Worm (Caenorhabditis elegans): Measurements from ENCODE around the gene Y45F10B.13.

Y45F10B.13 gene

ce11 chrIV:13538901-13539300 lies 22.6 kb downstream of the Y45F10B.13 start:
- no peak for TF ChIP-seq fkh-10 (GFP tag; optimal IDR thresholded peaks at IDR 0.05)
- no peak for TF ChIP-seq lin-39 (tag; optimal IDR thresholded peaks at IDR 0.05)
- TF ChIP-seq zip-2 (tag; optimal IDR thresholded peaks at IDR 0.05): no peak
- peak; percentile 84 for TF ChIP-seq snpc-1.2 (GFP tag; IDR thresholded peaks at IDR 0.05)
- no peak for TF ChIP-seq F26F4.8 (GFP tag; conservative IDR thresholded peaks at IDR 0.05)
- TF ChIP-seq lsy-2 (tag; optimal IDR thresholded peaks at IDR 0.05): peak in 1 of 2 experiments; percentile 85
- TF ChIP-seq lin-38 (GFP tag; IDR thresholded peaks at IDR 0.05): 0 out of 2 replicates have a peak, but pooled peaks have one; percentile 10
- no peak for TF ChIP-seq ZK337.2 (GFP tag; IDR thresholded peaks at IDR 0.05)
- TF ChIP-seq dpl-1 (GFP tag; optimal IDR thresholded peaks at IDR 0.05): no peak
- TF ChIP-seq lin-13 (GFP tag; optimal IDR thresholded peaks at IDR 0.05): no peak
- TF ChIP-seq skn-1 (tag; optimal IDR thresholded peaks at IDR 0.05): no peak
- peak; percentile 0 for TF ChIP-seq aha-1 (tag)
- TF ChIP-seq mep-1 (tag; optimal IDR thresholded peaks at IDR 0.05): no peak

ce11 chrIV:13525223-13525622 lies 36.3 kb downstream of the Y45F10B.13 start:
- TF ChIP-seq tra-1 (GFP tag; IDR thresholded peaks at IDR 0.05) (no peak), pha-4 (GFP tag; IDR thresholded peaks at IDR 0.05) (no peak), pha-4 (tag; optimal IDR thresholded peaks at IDR 0.05) (no peak), mxl-3 (GFP tag; optimal IDR thresholded peaks at IDR 0.05) (no peak), daf-16 (GFP tag; optimal IDR thresholded peaks at IDR 0.05) (no peak), daf-16 (tag; optimal IDR thresholded peaks at IDR 0.05) (no peak), cey-2 (tag; optimal IDR thresholded peaks at IDR 0.05; ENCODE audit: borderline replicate concordance, insufficient read depth) (no peak), nhr-11 (tag; optimal IDR thresholded peaks at IDR 0.05) (no peak), arid-1 (GFP tag; conservative IDR thresholded peaks at IDR 0.05) (no peak), dpl-1 (GFP tag; optimal IDR thresholded peaks at IDR 0.05) (no peak), fos-1 (tag; optimal IDR thresholded peaks at IDR 0.05) (no peak), zfp-2 (tag; optimal IDR thresholded peaks at IDR 0.05) (no peak), dve-1 (tag; optimal IDR thresholded peaks at IDR 0.05; ENCODE audit: insufficient read depth) (no peak), unc-62 (GFP tag; optimal IDR thresholded peaks at IDR 0.05 in 1 of 2) (no peak), unc-62 (tag; optimal IDR thresholded peaks at IDR 0.05) (no peak), madf-5 (GFP tag; IDR thresholded peaks at IDR 0.05) (no peak), mdt-29 (GFP tag; IDR thresholded peaks at IDR 0.05) (no peak)

- peak; percentile 5 for TF ChIP-seq mes-2 (tag; optimal IDR thresholded peaks at IDR 0.05; ENCODE audit: poor library complexity, severe bottlenecking)
- peak; percentile 81 for TF ChIP-seq hlh-30 (tag; optimal IDR thresholded peaks at IDR 0.05; ENCODE audit: insufficient read depth)
- TF ChIP-seq ceh-28 (tag; optimal IDR thresholded peaks at IDR 0.05): no peak
- no peak for TF ChIP-seq dmd-9 (GFP tag; IDR thresholded peaks at IDR 0.05)
- TF ChIP-seq Y105C5A.15 (GFP tag; IDR thresholded peaks at IDR 0.05): no peak
- TF ChIP-seq aha-1 (tag): no peak
- peak in 1 of 2 experiments; percentile 32 for TF ChIP-seq lsy-2 (tag; optimal IDR thresholded peaks at IDR 0.05)
- no peak for TF ChIP-seq daf-12 (tag; optimal IDR thresholded peaks at IDR 0.05)
- peak; percentile 53 for TF ChIP-seq lin-38 (GFP tag; IDR thresholded peaks at IDR 0.05)
- no peak for TF ChIP-seq saeg-2 (GFP tag; IDR thresholded peaks at IDR 0.05)
- TF ChIP-seq F49E8.2 (tag; optimal IDR thresholded peaks at IDR 0.05; ENCODE audit: borderline replicate concordance): no peak
Observed at ce11 chrIV:13521785-13522184, 39.7 kb downstream of the Y45F10B.13 start, which contains the start of gene dcap-2. TSS of gene dcap-2 (minus strand) at chrIV:13521870.

ce11 chrIV:13513010-13513409 lies 48.5 kb downstream of the Y45F10B.13 start:
- TF ChIP-seq spr-3 (GFP tag; optimal IDR thresholded peaks at IDR 0.05) (no peak), ctbp-1 (GFP tag; IDR thresholded peaks at IDR 0.05) (no peak), arid-1 (GFP tag; conservative IDR thresholded peaks at IDR 0.05) (0 out of 2 replicates have a peak, but pooled peaks have one; percentile 16), lin-13 (GFP tag; optimal IDR thresholded peaks at IDR 0.05) (no peak), mes-2 (tag; optimal IDR thresholded peaks at IDR 0.05; ENCODE audit: poor library complexity, severe bottlenecking) (no peak), duxl-1 (tag; optimal IDR thresholded peaks at IDR 0.05; ENCODE audit: poor library complexity) (no peak), snpc-1.2 (GFP tag; IDR thresholded peaks at IDR 0.05) (peak; percentile 53; the same call in 1 of the 2 replicates), pha-4 (GFP tag; IDR thresholded peaks at IDR 0.05) (0 out of 2 replicates have a peak, but pooled peaks have one; percentile 31), pha-4 (tag; optimal IDR thresholded peaks at IDR 0.05) (no peak), madf-9 (GFP tag; conservative IDR thresholded peaks at IDR 0.05) (no peak), T20F7.1 (GFP tag; optimal IDR thresholded peaks at IDR 0.05) (no peak), unc-62 (GFP tag; optimal IDR thresholded peaks at IDR 0.05 in 1 of 2) (peak in 1 of 2 experiments; percentile 23), unc-62 (tag; optimal IDR thresholded peaks at IDR 0.05) (no peak), daf-16 (GFP tag; optimal IDR thresholded peaks at IDR 0.05) (no peak), daf-16 (tag; optimal IDR thresholded peaks at IDR 0.05) (peak; percentile 23), aha-1 (tag) (peak; percentile 76)
